Worm (Caenorhabditis elegans) whole organism, L4 larva: Measurements from ENCODE around the gene sth-1.
A peak's percentile ranks its signal among the peaks of the same experiment; 100 is the strongest.

Experiments used
- dmd-8 ChIP-seq: fragments of 200-800 bp; sonication (Bioruptor generic); IDR thresholded peaks from 2 replicates; pipeline ENCODE4 v1.3.6; 2022; ENCODE audit warnings: missing genetic modification characterization, missing compliant biosample characterization
- fkh-10 ChIP-seq: fragments of 150-350 bp; optimal IDR thresholded peaks from 2 replicates; lab custom pipeline; 2014; ENCODE audit warnings: missing biosample characterization, missing genetic modification reagents, missing genetic modification characterization
- fos-1 ChIP-seq: fragments of 150-350 bp; optimal IDR thresholded peaks from 2 replicates; lab custom pipeline; 2014; ENCODE audit warnings: missing biosample characterization, missing genetic modification characterization
- skn-1 ChIP-seq: fragments of 150-350 bp; optimal IDR thresholded peaks from 2 replicates; lab custom pipeline; 2014; ENCODE audit warnings: missing biosample characterization, missing genetic modification characterization

DNA sequence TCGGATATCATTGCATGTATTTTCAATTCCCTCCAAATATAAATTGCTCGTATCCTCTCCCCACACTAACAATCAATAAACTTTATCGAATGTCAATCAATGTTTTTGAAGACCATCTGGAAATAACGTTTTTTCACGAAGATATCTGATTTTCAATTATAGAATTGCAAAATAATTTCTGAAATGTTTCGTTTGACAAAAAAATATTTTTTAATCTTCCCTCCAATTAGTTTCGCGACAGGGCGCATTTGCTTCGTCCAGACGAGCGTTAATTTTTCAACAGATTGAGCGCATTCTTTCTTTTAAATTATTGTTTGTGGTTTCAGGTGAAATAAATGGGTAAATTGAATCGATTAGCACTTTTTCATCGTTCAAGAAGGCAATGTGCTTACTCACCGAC, 20.8 kb upstream of the sth-1 start, which contains the start of gene vars-1:
- peak; percentile 7 for TF ChIP-seq fkh-10 (GFP tag; lab: Kevin White, UChicago)
- no peak for TF ChIP-seq dmd-8 (GFP tag; lab: Robert Waterston, UW)
- TF ChIP-seq skn-1, result no peak
- no peak for TF ChIP-seq fos-1 (tag; lab: Kevin White, UChicago)
